Fruit fly (Drosophila melanogaster): ENCODE data around the gene CG7365.

CG7365 gene

dm6 chr3L:20126106-20126505 lies 1.1 kb downstream of the CG7365 start:
- TF ChIP-seq CG11762 (GFP tag; optimal IDR thresholded peaks at IDR 0.05; ENCODE audit: insufficient read depth) (no peak), ss (GFP tag; optimal IDR thresholded peaks at IDR 0.05) (no peak), Sox14 (GFP tag; optimal IDR thresholded peaks at IDR 0.05) (no peak), Blimp-1 (GFP tag; optimal IDR thresholded peaks at IDR 0.05) (peak; percentile 95), CG11902 (GFP tag; optimal IDR thresholded peaks at IDR 0.05) (no peak), CG6792 (GFP tag; optimal IDR thresholded peaks at IDR 0.05) (no peak), CG8632 (GFP tag; optimal IDR thresholded peaks at IDR 0.05) (no peak), net (GFP tag; optimal IDR thresholded peaks at IDR 0.05) (no peak), CG6854 (GFP tag; optimal IDR thresholded peaks at IDR 0.05) (no peak), OdsH (GFP tag; optimal IDR thresholded peaks at IDR 0.05) (no peak), Lpt (GFP tag; optimal IDR thresholded peaks at IDR 0.05) (no peak), CG7368 (GFP tag; optimal IDR thresholded peaks at IDR 0.05) (no peak), CG31627 (GFP tag; optimal IDR thresholded peaks at IDR 0.05) (no peak), fd85E (GFP tag; optimal IDR thresholded peaks at IDR 0.05) (no peak), Eip75B (GFP tag; optimal IDR thresholded peaks at IDR 0.05) (no peak), CG6163 (GFP tag; IDR thresholded peaks at IDR 0.05) (0 out of 3 replicates have a peak, but pooled peaks have one; percentile 24)

dm6 chr3L:20123038-20123437 lies 4.1 kb downstream of the CG7365 start:
- peak; percentile 1 for TF ChIP-seq fkh (GFP tag; optimal IDR thresholded peaks at IDR 0.05)
- no peak for TF ChIP-seq CG6808 (GFP tag; optimal IDR thresholded peaks at IDR 0.05)

DNA sequence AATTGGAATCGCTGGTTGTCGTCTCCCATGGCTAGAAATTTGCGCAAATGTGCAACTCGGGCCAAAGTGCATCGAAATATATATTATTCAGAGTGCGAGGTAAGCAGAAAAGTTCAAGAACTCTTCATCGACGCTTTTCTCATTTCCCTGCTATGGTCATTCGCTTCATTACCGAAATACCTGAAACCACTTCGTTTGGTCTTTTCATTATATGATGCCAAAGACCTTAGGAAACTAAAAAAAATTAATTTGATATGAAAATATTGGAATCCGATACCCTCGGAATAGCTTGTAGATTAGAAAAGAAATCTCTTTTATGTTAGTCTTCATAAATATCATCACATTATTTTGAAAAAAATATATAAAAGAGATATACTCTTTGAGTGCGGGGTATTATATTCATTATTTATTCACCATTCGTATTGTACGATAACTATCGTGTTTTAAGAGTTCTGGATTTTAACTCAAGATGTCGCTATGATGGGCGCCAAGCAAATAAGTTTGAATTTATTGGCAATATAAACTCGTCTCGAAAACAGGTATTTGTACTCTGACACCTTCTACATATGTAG lies 14.3 kb downstream of the CG7365 start, which contains the start of gene CG14187:
CG14187 (minus strand) TSS at position 51 of the 572 bp plus-strand sequence.
- TF ChIP-seq Eip78C (GFP tag), result peak; percentile 84
- peak; percentile 45; the same call in 1 of the 3 replicates for TF ChIP-seq eg (GFP tag; IDR thresholded peaks at IDR 0.05)
- no peak for TF ChIP-seq CG10669 (GFP tag; optimal IDR thresholded peaks at IDR 0.05)
- TF ChIP-seq CG11902 (GFP tag; optimal IDR thresholded peaks at IDR 0.05), result no peak

- TF ChIP-seq CG3032 (tag; optimal IDR thresholded peaks at IDR 0.05) (no peak), fd59A (GFP tag; optimal IDR thresholded peaks at IDR 0.05) (no peak), CG16779 (tag; optimal IDR thresholded peaks at IDR 0.05) (no peak), Gug (GFP tag; IDR thresholded peaks at IDR 0.05) (no peak), fkh (GFP tag; optimal IDR thresholded peaks at IDR 0.05) (no peak), Met (GFP tag; optimal IDR thresholded peaks at IDR 0.05) (no peak), CG4318 (GFP tag; optimal IDR thresholded peaks at IDR 0.05) (no peak), topi (GFP tag; optimal IDR thresholded peaks at IDR 0.05) (no peak), fd85E (GFP tag; optimal IDR thresholded peaks at IDR 0.05) (no peak), CG6808 (GFP tag; optimal IDR thresholded peaks at IDR 0.05) (no peak), Hr4 (GFP tag; optimal IDR thresholded peaks at IDR 0.05) (no peak), CG10631 (GFP tag; optimal IDR thresholded peaks at IDR 0.05) (no peak), CG11294 (GFP tag; IDR thresholded peaks at IDR 0.05) (no peak), Sox15 (GFP tag; optimal IDR thresholded peaks at IDR 0.05) (no peak), dsx (GFP tag; optimal IDR thresholded peaks at IDR 0.05; ENCODE audit: poor library complexity, severe bottlenecking) (no peak), svp (GFP tag) (no peak), CG1621 (tag; optimal IDR thresholded peaks at IDR 0.05) (no peak)
These were observed 15.7 kb downstream of the CG7365 start, which contains the start of gene Ir76b for dm6 chr3L:20111434-20111833. Ir76b (minus strand) TSS chr3L:20111534.

- no peak for TF ChIP-seq CG32006 (GFP tag; optimal IDR thresholded peaks at IDR 0.05)
- TF ChIP-seq Ets96B (tag; optimal IDR thresholded peaks at IDR 0.05), result no peak
- no peak for TF ChIP-seq CG3919 (GFP tag; optimal IDR thresholded peaks at IDR 0.05)
- no peak for TF ChIP-seq vri (GFP tag; optimal IDR thresholded peaks at IDR 0.05)
- TF ChIP-seq Gug (GFP tag; IDR thresholded peaks at IDR 0.05), result no peak
- no peak for TF ChIP-seq OdsH (GFP tag; optimal IDR thresholded peaks at IDR 0.05)
- no peak for TF ChIP-seq fd85E (GFP tag; optimal IDR thresholded peaks at IDR 0.05)
- TF ChIP-seq ss (GFP tag; optimal IDR thresholded peaks at IDR 0.05), result no peak
- no peak for TF ChIP-seq CG11294 (GFP tag; IDR thresholded peaks at IDR 0.05)
- TF ChIP-seq cyc (GFP tag; optimal IDR thresholded peaks at IDR 0.05), result no peak
- TF ChIP-seq Eip78C (GFP tag), result no peak
- TF ChIP-seq CG11902 (GFP tag; optimal IDR thresholded peaks at IDR 0.05), result no peak
- TF ChIP-seq CG6854 (GFP tag; optimal IDR thresholded peaks at IDR 0.05), result no peak
- TF ChIP-seq Blimp-1 (GFP tag; optimal IDR thresholded peaks at IDR 0.05), result no peak
- TF ChIP-seq Hr4 (GFP tag; optimal IDR thresholded peaks at IDR 0.05), result no peak
- TF ChIP-seq Sox15 (GFP tag; optimal IDR thresholded peaks at IDR 0.05), result no peak
- no peak for TF ChIP-seq acj6 (GFP tag; optimal IDR thresholded peaks at IDR 0.05)
- TF ChIP-seq CG31627 (GFP tag; optimal IDR thresholded peaks at IDR 0.05), result no peak
- no peak for TF ChIP-seq CG10669 (GFP tag; optimal IDR thresholded peaks at IDR 0.05)
- no peak for TF ChIP-seq dac (GFP tag; optimal IDR thresholded peaks at IDR 0.05)
These were observed 21.4 kb downstream of the CG7365 start, which contains the start of gene CG14185 for dm6 chr3L:20105794-20106193. CG14185 (plus strand) TSS chr3L:20106094.
